Worm (Caenorhabditis elegans): ENCODE data around the gene srh-17.
A peak's percentile ranks its signal among the peaks of the same experiment; 100 is the strongest.

Gene srh-17

ce11 chrV:14696604-14697307, 35.7 kb downstream of the srh-17 start, which contains the start of gene unc-112:
Gene unc-112, minus strand, starts transcription at chrV:14696654.
- peak; percentile 25 to 29 for TF ChIP-seq let-607 (tag; optimal IDR thresholded peaks at IDR 0.05)
- no peak for TF ChIP-seq nfya-2 (GFP tag; IDR thresholded peaks at IDR 0.05)
- peak; percentile 97 for TF ChIP-seq zfh-2 (GFP tag; conservative IDR thresholded peaks at IDR 0.05)
- no peak for TF ChIP-seq gei-17 (GFP tag; optimal IDR thresholded peaks at IDR 0.05)
- peak; percentile 76 for TF ChIP-seq mcd-1 (GFP tag; IDR thresholded peaks at IDR 0.05)
- no peak for TF ChIP-seq F33H1.4 (GFP tag; IDR thresholded peaks at IDR 0.05)
- no peak for TF ChIP-seq mes-4 (tag; optimal IDR thresholded peaks at IDR 0.05)
- TF ChIP-seq F52B5.7 (tag; optimal IDR thresholded peaks at IDR 0.05) = no peak
- peak; percentile 28 for TF ChIP-seq ztf-26 (tag; optimal IDR thresholded peaks at IDR 0.05)
- no peak for TF ChIP-seq D2030.7 (GFP tag; IDR thresholded peaks at IDR 0.05)
- no peak for TF ChIP-seq F37B4.10 (GFP tag; IDR thresholded peaks at IDR 0.05)
- TF ChIP-seq nhr-120 (GFP tag; IDR thresholded peaks at IDR 0.05) = no peak
- no peak for TF ChIP-seq ceh-79 (tag; optimal IDR thresholded peaks at IDR 0.05)
- peak; percentile 46 for TF ChIP-seq snpc-4 (GFP tag; optimal IDR thresholded peaks at IDR 0.05)
- peak; percentile 31 to 76 (median 56) for TF ChIP-seq snpc-4 (tag; optimal IDR thresholded peaks at IDR 0.05)
- TF ChIP-seq tbp1 (GFP tag; optimal IDR thresholded peaks at IDR 0.05) = peak; percentile 32
- no peak for TF ChIP-seq ceh-100 (GFP tag; IDR thresholded peaks at IDR 0.05)
- TF ChIP-seq F49E8.2 (tag; optimal IDR thresholded peaks at IDR 0.05; ENCODE audit: insufficient read depth) = no peak
- peak; percentile 15 for TF ChIP-seq efl-1 (GFP tag; optimal IDR thresholded peaks at IDR 0.05)
- TF ChIP-seq aptf-2 (GFP tag; conservative IDR thresholded peaks at IDR 0.05) = no peak
- no peak for TF ChIP-seq dpff-1 (tag; optimal IDR thresholded peaks at IDR 0.05)
- no peak for TF ChIP-seq egl-18 (GFP tag; IDR thresholded peaks at IDR 0.05)
- no peak for TF ChIP-seq ama-1 (optimal IDR thresholded peaks at IDR 0.05)
- no peak for TF ChIP-seq ama-1 (GFP tag; optimal IDR thresholded peaks at IDR 0.05)
- TF ChIP-seq nfyb-1 (GFP tag; IDR thresholded peaks at IDR 0.05) = 0 out of 2 replicates have a peak, but pooled peaks have one; percentile 53
- TF ChIP-seq mel-28 (tag; optimal IDR thresholded peaks at IDR 0.05; ENCODE audit: borderline replicate concordance) = no peak
- TF ChIP-seq pbrm-1 (GFP tag; IDR thresholded peaks at IDR 0.05) = 0 out of 2 replicates have a peak, but pooled peaks have one; percentile 24
- TF ChIP-seq dox-1 (GFP tag; IDR thresholded peaks at IDR 0.05) = peak; percentile 90
- peak; percentile 62 for TF ChIP-seq ceh-27 (GFP tag; optimal IDR thresholded peaks at IDR 0.05)
- TF ChIP-seq him-1 (tag; optimal IDR thresholded peaks at IDR 0.05) = no peak
- no peak for TF ChIP-seq ztf-22 (GFP tag; optimal IDR thresholded peaks at IDR 0.05)
- TF ChIP-seq hmg-1.2 (GFP tag; IDR thresholded peaks at IDR 0.05) = peak; percentile 86
- peak; percentile 37; the same call in 1 of the 2 replicates for TF ChIP-seq rcor-1 (GFP tag; IDR thresholded peaks at IDR 0.05)
- TF ChIP-seq nhr-179 (tag; optimal IDR thresholded peaks at IDR 0.05) = no peak
- peak; percentile 25 for TF ChIP-seq somi-1 (GFP tag; optimal IDR thresholded peaks at IDR 0.05)
- TF ChIP-seq tlf-1 (GFP tag; optimal IDR thresholded peaks at IDR 0.05) = no peak
- TF ChIP-seq ztf-18 (tag; optimal IDR thresholded peaks at IDR 0.05) = peak; percentile 48
- TF ChIP-seq let-526 (GFP tag; IDR thresholded peaks at IDR 0.05) = 0 out of 2 replicates have a peak, but pooled peaks have one; percentile 39
- no peak for TF ChIP-seq ZK185.1 (tag; optimal IDR thresholded peaks at IDR 0.05; ENCODE audit: poor library complexity, severe bottlenecking)
- peak; percentile 96 for TF ChIP-seq nhr-80 (tag; optimal IDR thresholded peaks at IDR 0.05)
- TF ChIP-seq snpc-3.4 (tag; optimal IDR thresholded peaks at IDR 0.05) = no peak
- 0 out of 2 replicates have a peak, but pooled peaks have one; percentile 12 for TF ChIP-seq egl-44 (GFP tag; IDR thresholded peaks at IDR 0.05)
- TF ChIP-seq hmg-20 (GFP tag; IDR thresholded peaks at IDR 0.05) = peak; percentile 59; the same call in 1 of the 2 replicates
- TF ChIP-seq madf-3 (GFP tag; IDR thresholded peaks at IDR 0.05) = 0 out of 2 replicates have a peak, but pooled peaks have one; percentile 12
- peak; percentile 84 for TF ChIP-seq K12H6.12 (tag; optimal IDR thresholded peaks at IDR 0.05)
- no peak for TF ChIP-seq aptf-3 (GFP tag; IDR thresholded peaks at IDR 0.05)
- 0 out of 2 replicates have a peak, but pooled peaks have one; percentile 18 for TF ChIP-seq hsf-1 (GFP tag; IDR thresholded peaks at IDR 0.05)
- TF ChIP-seq F57A8.1 (GFP tag; optimal IDR thresholded peaks at IDR 0.05) = no peak
